Worm (Caenorhabditis elegans) whole organism, midembryonic: ENCODE data around the gene W02B12.1.

Experiments used
- T22C8.4 ChIP-seq: fragments of 200-800 bp; sonication (Bioruptor generic); IDR thresholded peaks from 2 replicates; pipeline ENCODE4 v1.3.6; 2022; ENCODE audit warnings: missing genetic modification characterization, missing compliant biosample characterization
- cog-1 ChIP-seq: sonication (generic microtip); optimal IDR thresholded peaks from 2 replicates; lab custom pipeline; 2016; ENCODE audit warnings: missing genetic modification characterization, missing compliant biosample characterization
- flt-1 ChIP-seq: fragments of 200-800 bp; sonication (Bioruptor generic); IDR thresholded peaks from 2 replicates; pipeline ENCODE4 v1.3.6; 2022; ENCODE audit warnings: missing genetic modification characterization, missing compliant biosample characterization
- klf-2 ChIP-seq: fragments of 200-800 bp; sonication (Bioruptor generic); conservative IDR thresholded peaks from 2 replicates; pipeline ENCODE4 v1.3.6; 2022; ENCODE audit warnings: missing genetic modification reagents, missing genetic modification characterization, missing compliant biosample characterization
- med-1 ChIP-seq: sonication (generic microtip); optimal IDR thresholded peaks from 2 replicates; lab custom pipeline; 2017; ENCODE audit warnings: missing genetic modification characterization, mild to moderate bottlenecking, missing compliant biosample characterization, antibody characterized with exemption, missing genetic modification reagents; ENCODE audit not compliant: insufficient read depth
- ref-1 ChIP-seq: fragments of 200-800 bp; sonication (Bioruptor generic); conservative IDR thresholded peaks from 2 replicates; pipeline ENCODE4 v1.3.6; 2022; ENCODE audit warnings: missing genetic modification reagents, missing genetic modification characterization, missing compliant biosample characterization
- ztf-23 ChIP-seq: fragments of 200-800 bp; sonication (Bioruptor generic); IDR thresholded peaks from 2 replicates; pipeline ENCODE4 v1.3.6; 2022; ENCODE audit warnings: missing genetic modification reagents, missing genetic modification characterization, missing compliant biosample characterization
- ztf-29 ChIP-seq: fragments of 200-800 bp; sonication (Bioruptor generic); IDR thresholded peaks from 2 replicates; pipeline ENCODE4 v1.3.6; 2022; ENCODE audit warnings: missing genetic modification reagents, missing genetic modification characterization, missing compliant biosample characterization

- TF ChIP-seq cog-1 (tag; lab: Kevin White, UChicago) (no peak), med-1 (no peak), klf-2 (GFP tag; lab: Robert Waterston, UW) (no peak), T22C8.4 (no peak), flt-1 (GFP tag; lab: Robert Waterston, UW) (no peak), ref-1 (GFP tag; lab: Robert Waterston, UW) (no peak), ztf-29 (GFP tag; lab: Robert Waterston, UW) (no peak), ztf-23 (no peak)
These were observed 6.9 kb downstream of the W02B12.1 start for ce11 chrII:11455715-11456114.
